Worm (Caenorhabditis elegans): ENCODE measurements around the gene cytb-5.1.
"Not testable (repeated sequence)": the region's sequence is repeated elsewhere in the genome, so short reads cannot be mapped to it uniquely, and the experiment has no call there.

The cytb-5.1 gene

DNA sequence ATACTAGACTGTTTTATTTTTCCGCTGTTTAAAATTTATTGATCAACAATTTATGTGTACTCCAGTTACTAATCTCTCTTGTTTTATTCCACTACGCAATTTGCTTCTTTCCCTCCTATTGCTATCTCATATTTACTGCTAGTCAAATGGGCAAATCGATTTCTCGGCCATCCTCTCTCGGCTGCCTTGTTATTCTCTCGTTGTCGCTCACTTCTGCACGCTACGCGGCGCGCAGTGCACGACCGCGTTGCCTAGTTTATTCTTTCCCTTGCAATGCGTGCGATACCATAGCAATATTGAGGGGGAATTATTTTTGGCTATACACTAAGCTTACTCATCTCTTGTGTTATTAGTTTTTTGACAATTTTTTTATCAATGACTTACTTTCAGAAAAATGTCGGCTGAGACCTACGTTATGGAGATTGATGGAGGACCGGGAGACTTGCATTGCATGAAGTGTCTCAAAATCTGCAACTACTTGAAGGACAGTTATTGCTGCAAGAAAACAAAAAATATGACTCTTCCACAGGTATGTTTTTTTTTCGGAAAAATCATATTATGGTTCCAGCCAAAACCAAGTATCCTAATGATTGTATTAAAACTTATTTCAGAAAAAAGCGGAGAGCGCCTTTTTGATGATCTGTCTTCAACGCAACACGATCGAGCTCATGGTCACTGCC lies 24.1 kb upstream of the cytb-5.1 start, which contains the start of gene F48F7.6 (continued):
- no peak for TF ChIP-seq athp-1 (tag; optimal IDR thresholded peaks at IDR 0.05)
- no peak for TF ChIP-seq Y53G8AR.9 (GFP tag; conservative IDR thresholded peaks at IDR 0.05)
- TF ChIP-seq lin-26 (GFP tag; IDR thresholded peaks at IDR 0.05), result 0 out of 2 replicates have a peak, but pooled peaks have one; percentile 28
- peak; percentile 11 for TF ChIP-seq ZK185.1 (tag; optimal IDR thresholded peaks at IDR 0.05; ENCODE audit: poor library complexity, severe bottlenecking)
- TF ChIP-seq ztf-18 (tag; optimal IDR thresholded peaks at IDR 0.05), result no peak
- peak in 1 of 3 experiments; percentile 5 for TF ChIP-seq lin-35 (GFP tag; optimal IDR thresholded peaks at IDR 0.05)
- 0 out of 2 replicates have a peak, but pooled peaks have one; percentile 9 for TF ChIP-seq zfh-2 (GFP tag; conservative IDR thresholded peaks at IDR 0.05)
- no peak for TF ChIP-seq mes-4 (tag; optimal IDR thresholded peaks at IDR 0.05)
- TF ChIP-seq let-526 (GFP tag; IDR thresholded peaks at IDR 0.05), result no peak
- TF ChIP-seq F23B12.7 (tag; optimal IDR thresholded peaks at IDR 0.05; ENCODE audit: insufficient read depth), result no peak
- peak; percentile 54 for TF ChIP-seq ceh-27 (GFP tag; optimal IDR thresholded peaks at IDR 0.05)
- TF ChIP-seq egrh-3 (GFP tag; IDR thresholded peaks at IDR 0.05), result no peak
- no peak for TF ChIP-seq hlh-12 (tag; optimal IDR thresholded peaks at IDR 0.05)
- no peak for TF ChIP-seq attf-3 (GFP tag; conservative IDR thresholded peaks at IDR 0.05)
- no peak for TF ChIP-seq F10E7.11 (tag; optimal IDR thresholded peaks at IDR 0.05)
- no peak for TF ChIP-seq ekl-4 (GFP tag; IDR thresholded peaks at IDR 0.05)
- TF ChIP-seq B0035.1 (tag; optimal IDR thresholded peaks at IDR 0.05), result no peak
- TF ChIP-seq nhr-80 (tag; optimal IDR thresholded peaks at IDR 0.05), result peak; percentile 3
- no peak for TF ChIP-seq repo-1 (tag; optimal IDR thresholded peaks at IDR 0.05)
- no peak for TF ChIP-seq mcd-1 (GFP tag; IDR thresholded peaks at IDR 0.05)
- TF ChIP-seq nfya-2 (GFP tag; IDR thresholded peaks at IDR 0.05), result no peak
- TF ChIP-seq ztf-25 (GFP tag; IDR thresholded peaks at IDR 0.05), result no peak
- peak; percentile 32 for TF ChIP-seq attf-5 (GFP tag; optimal IDR thresholded peaks at IDR 0.05)
- no peak for TF ChIP-seq F52B5.7 (tag; optimal IDR thresholded peaks at IDR 0.05)
- no peak for TF ChIP-seq sdz-38 (tag; optimal IDR thresholded peaks at IDR 0.05)
- peak; percentile 17; the same call in 1 of the 2 replicates for TF ChIP-seq hmg-1.2 (GFP tag; IDR thresholded peaks at IDR 0.05)
- no peak for TF ChIP-seq efl-1 (GFP tag; optimal IDR thresholded peaks at IDR 0.05)
- peak; percentile 50 for TF ChIP-seq K12H6.12 (tag; optimal IDR thresholded peaks at IDR 0.05)
- no peak for TF ChIP-seq ccch-3 (GFP tag; optimal IDR thresholded peaks at IDR 0.05)
- no peak for TF ChIP-seq F37B4.10 (GFP tag; IDR thresholded peaks at IDR 0.05)
- no peak for TF ChIP-seq nhr-120 (GFP tag; IDR thresholded peaks at IDR 0.05)
- no peak for TF ChIP-seq B0336.3 (GFP tag; IDR thresholded peaks at IDR 0.05)
- TF ChIP-seq rcor-1 (GFP tag; IDR thresholded peaks at IDR 0.05), result no peak
- TF ChIP-seq Y95B8A.8 (GFP tag; IDR thresholded peaks at IDR 0.05), result no peak
- no peak for TF ChIP-seq bed-1 (GFP tag; IDR thresholded peaks at IDR 0.05)
- no peak for TF ChIP-seq unc-130 (GFP tag; optimal IDR thresholded peaks at IDR 0.05)
- no peak for TF ChIP-seq zim-3 (tag; optimal IDR thresholded peaks at IDR 0.05)
- no peak for TF ChIP-seq mel-28 (tag; optimal IDR thresholded peaks at IDR 0.05; ENCODE audit: borderline replicate concordance)
- TF ChIP-seq lsy-27 (tag; optimal IDR thresholded peaks at IDR 0.05; ENCODE audit: borderline replicate concordance, insufficient read depth), result no peak

DNA sequence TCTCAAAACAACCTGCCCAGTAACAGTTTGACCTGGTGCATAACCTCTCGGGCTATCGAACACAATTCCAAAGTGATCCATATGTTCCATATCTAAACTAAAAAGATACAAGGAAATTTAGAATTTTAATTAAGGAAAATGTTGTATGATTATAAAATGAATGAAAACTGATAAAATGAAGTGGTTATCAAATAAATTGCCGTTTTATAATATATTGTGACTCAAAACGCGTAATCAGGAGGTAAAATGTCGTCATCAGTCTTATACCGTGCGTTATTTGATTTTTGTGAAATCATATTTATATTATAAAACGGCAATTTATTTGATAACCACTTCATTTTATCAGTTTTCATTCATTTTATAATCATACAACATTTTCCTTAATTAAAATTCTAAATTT lies 21.3 kb upstream of the cytb-5.1 start, which contains the start of gene arrd-24:
Gene arrd-24, minus strand, starts transcription at position 101 of the 400 bp plus-strand sequence.
- not testable (repeated sequence) for TF ChIP-seq zim-3 (tag; optimal IDR thresholded peaks at IDR 0.05); hlh-12 (tag; optimal IDR thresholded peaks at IDR 0.05); zfh-2 (GFP tag; conservative IDR thresholded peaks at IDR 0.05)
